Worm (Caenorhabditis elegans) whole organism, late embryonic: ENCODE results near the gene F49F1.4.
A peak's percentile ranks its signal among the peaks of the same experiment; 100 is the strongest.
"Not testable (repeated sequence)": the region's sequence is repeated elsewhere in the genome, so short reads cannot be mapped to it uniquely, and the experiment has no call there.

Experiments used
- C38D4.7 ChIP-seq: fragments of 200-800 bp; sonication (Bioruptor generic); optimal IDR thresholded peaks from 2 replicates; lab custom pipeline; 2018; ENCODE audit warnings: mild to moderate bottlenecking, missing genetic modification characterization, moderate library complexity, missing compliant biosample characterization
- F13H6.1 ChIP-seq: sonication (generic microtip); optimal IDR thresholded peaks from 2 replicates; lab custom pipeline; 2016; ENCODE audit warnings: missing genetic modification characterization, missing compliant biosample characterization
- K02D7.2 ChIP-seq: sonication (generic microtip); optimal IDR thresholded peaks from 2 replicates; lab custom pipeline; 2017; ENCODE audit warnings: mild to moderate bottlenecking, missing genetic modification characterization, missing compliant biosample characterization
- K09A11.1 ChIP-seq: sonication (generic microtip); optimal IDR thresholded peaks from 2 replicates; lab custom pipeline; 2017; ENCODE audit warnings: antibody characterized with exemption, mild to moderate bottlenecking, missing genetic modification characterization, missing compliant biosample characterization; ENCODE audit not compliant: insufficient read depth
- T23F11.4 ChIP-seq: fragments of 200-800 bp; sonication (Bioruptor generic); optimal IDR thresholded peaks from 2 replicates; lab custom pipeline; 2018; ENCODE audit warnings: mild to moderate bottlenecking, missing genetic modification characterization, missing compliant biosample characterization
- Y22D7AL.16 ChIP-seq: sonication (generic microtip); optimal IDR thresholded peaks from 2 replicates; lab custom pipeline; 2016; ENCODE audit warnings: missing genetic modification characterization, missing compliant biosample characterization
- ama-1 ChIP-seq: fragments of 150-350 bp; optimal IDR thresholded peaks from 2 replicates; lab custom pipeline; 2014
- ceh-14 ChIP-seq: sonication (generic microtip); optimal IDR thresholded peaks from 2 replicates; lab custom pipeline; 2016; ENCODE audit warnings: missing genotype, missing genetic modification characterization, missing compliant biosample characterization
- ceh-18 ChIP-seq: sonication (generic microtip); optimal IDR thresholded peaks from 2 replicates; lab custom pipeline; 2016; ENCODE audit warnings: missing genetic modification characterization, missing compliant biosample characterization
- ceh-19 ChIP-seq: fragments of 200-800 bp; sonication (Bioruptor generic); optimal IDR thresholded peaks from 2 replicates; lab custom pipeline; 2018; ENCODE audit warnings: mild to moderate bottlenecking, missing genetic modification characterization, missing compliant biosample characterization
- ceh-24 ChIP-seq: sonication (generic microtip); optimal IDR thresholded peaks from 2 replicates; lab custom pipeline; 2016; ENCODE audit warnings: mild to moderate bottlenecking, missing genetic modification characterization, missing compliant biosample characterization
- ceh-31 ChIP-seq: sonication (generic microtip); optimal IDR thresholded peaks from 2 replicates; lab custom pipeline; 2016; ENCODE audit warnings: missing genetic modification characterization, missing compliant biosample characterization
- ceh-45 ChIP-seq: fragments of 200-800 bp; sonication (Bioruptor generic); IDR thresholded peaks from 2 replicates; pipeline ENCODE4 v1.3.6; 2022; ENCODE audit warnings: missing genetic modification reagents, missing genetic modification characterization, missing compliant biosample characterization
- ceh-48 ChIP-seq: sonication (generic microtip); optimal IDR thresholded peaks from 2 replicates; lab custom pipeline; 2016; ENCODE audit warnings: missing genetic modification characterization, inconsistent platforms, missing compliant biosample characterization
- ceh-9 ChIP-seq: sonication (generic microtip); optimal IDR thresholded peaks from 2 replicates; lab custom pipeline; 2016; ENCODE audit warnings: mild to moderate bottlenecking, missing genetic modification characterization, inconsistent platforms, missing compliant biosample characterization
- che-1 ChIP-seq: sonication (generic microtip); optimal IDR thresholded peaks from 2 replicates; lab custom pipeline; 2016; ENCODE audit warnings: mild to moderate bottlenecking, missing genetic modification characterization, missing compliant biosample characterization
- dve-1 ChIP-seq: sonication (generic microtip); optimal IDR thresholded peaks from 2 replicates; lab custom pipeline; 2017; ENCODE audit warnings: antibody characterized with exemption, mild to moderate bottlenecking, missing genetic modification characterization, missing compliant biosample characterization
- elt-2 ChIP-seq: sonication (generic microtip); optimal IDR thresholded peaks from 2 replicates; lab custom pipeline; 2016; ENCODE audit warnings: missing genetic modification reagents, missing genetic modification characterization, missing compliant biosample characterization
- ets-4 ChIP-seq: sonication (generic microtip); optimal IDR thresholded peaks from 2 replicates; lab custom pipeline; 2016; ENCODE audit warnings: missing genetic modification characterization, missing compliant biosample characterization
- fkh-10 ChIP-seq: fragments of 150-350 bp; optimal IDR thresholded peaks from 2 replicates; lab custom pipeline; 2014; ENCODE audit warnings: missing biosample characterization, missing genetic modification reagents, missing genetic modification characterization
- gmeb-2 ChIP-seq: sonication (generic microtip); optimal IDR thresholded peaks from 2 replicates; lab custom pipeline; 2016; ENCODE audit warnings: missing genetic modification characterization, inconsistent platforms, missing compliant biosample characterization
- hlh-13 ChIP-seq: fragments of 200-800 bp; sonication (Bioruptor generic); optimal IDR thresholded peaks from 2 replicates; lab custom pipeline; 2018; ENCODE audit warnings: mild to moderate bottlenecking, missing genetic modification characterization, missing compliant biosample characterization
- hlh-15 ChIP-seq: sonication (generic microtip); optimal IDR thresholded peaks from 2 replicates; lab custom pipeline; 2016; ENCODE audit warnings: missing genetic modification characterization, missing compliant biosample characterization
- hlh-30 ChIP-seq: sonication (generic microtip); optimal IDR thresholded peaks from 2 replicates; lab custom pipeline; 2017; ENCODE audit warnings: antibody characterized with exemption, missing genetic modification characterization, missing compliant biosample characterization; ENCODE audit not compliant: insufficient read depth
- lin-11 ChIP-seq: fragments of 200-800 bp; sonication (Bioruptor generic); optimal IDR thresholded peaks from 2 replicates; lab custom pipeline; 2018; ENCODE audit warnings: mild to moderate bottlenecking, missing genetic modification characterization, missing compliant biosample characterization
- mec-3 ChIP-seq: sonication (generic microtip); optimal IDR thresholded peaks from 2 replicates; lab custom pipeline; 2016; ENCODE audit warnings: borderline replicate concordance, missing genetic modification characterization, missing compliant biosample characterization
- nhr-232 ChIP-seq: sonication (generic microtip); optimal IDR thresholded peaks from 2 replicates; lab custom pipeline; 2016; ENCODE audit warnings: missing genetic modification characterization, missing compliant biosample characterization
- npax-4 ChIP-seq: sonication (generic microtip); optimal IDR thresholded peaks from 2 replicates; lab custom pipeline; 2016; ENCODE audit warnings: missing genetic modification characterization, missing compliant biosample characterization
- pha-2 ChIP-seq: sonication (generic microtip); optimal IDR thresholded peaks from 2 replicates; lab custom pipeline; 2017; ENCODE audit warnings: mild to moderate bottlenecking, missing genetic modification characterization, missing compliant biosample characterization
- pqm-1 ChIP-seq: sonication (generic microtip); optimal IDR thresholded peaks from 2 replicates; lab custom pipeline; 2016; ENCODE audit warnings: missing genetic modification characterization, missing compliant biosample characterization
- ref-2 ChIP-seq: sonication (generic microtip); optimal IDR thresholded peaks from 2 replicates; lab custom pipeline; 2016; ENCODE audit warnings: missing genetic modification characterization, missing compliant biosample characterization
- sox-4 ChIP-seq: sonication (generic microtip); optimal IDR thresholded peaks from 2 replicates; lab custom pipeline; 2017; ENCODE audit warnings: mild to moderate bottlenecking, missing genetic modification characterization, inconsistent platforms, missing compliant biosample characterization
- unc-3 ChIP-seq, 2 experiments: fragments of 200-800 bp in 1 of 2; sonication (Bioruptor generic) in 1 of 2; sonication (generic microtip) in 1 of 2; conservative IDR thresholded peaks in 1 of 2; optimal IDR thresholded peaks in 1 of 2; 2 replicates each; pipeline versions ENCODE4 v1.3.6 to Lab custom; 2016 to 2022; ENCODE audit warnings: missing compliant biosample characterization in 2 of 2, missing genetic modification characterization in 2 of 2, missing genetic modification reagents in 1 of 2
- unc-42 ChIP-seq: sonication (generic microtip); optimal IDR thresholded peaks from 2 replicates; lab custom pipeline; 2016; ENCODE audit warnings: missing genotype, missing genetic modification characterization, missing compliant biosample characterization
- unc-86 ChIP-seq: sonication (generic microtip); optimal IDR thresholded peaks from 2 replicates; lab custom pipeline; 2016; ENCODE audit warnings: missing genetic modification characterization, missing compliant biosample characterization

Gene F49F1.4

DNA sequence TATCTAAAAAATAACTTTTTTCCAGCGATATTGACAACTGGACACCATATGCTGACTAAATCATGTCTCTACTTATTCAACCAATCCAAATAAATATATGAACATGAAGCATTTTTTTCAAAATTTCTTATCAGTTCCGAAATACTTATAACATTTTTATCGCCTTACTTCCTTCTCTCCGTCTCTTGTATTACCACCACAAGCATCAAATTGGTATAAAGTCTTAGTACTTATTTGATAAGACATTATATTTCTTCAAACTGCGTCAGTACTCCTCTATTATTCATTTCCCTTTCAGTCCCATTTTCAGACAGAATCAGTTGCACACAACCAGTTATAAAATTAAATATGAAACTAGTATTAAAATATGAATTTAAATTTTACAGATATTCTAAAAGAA lies 32.4 kb upstream of the F49F1.4 start:
- TF ChIP-seq ceh-31 (tag; lab: Kevin White, UChicago) (no peak), elt-2 (peak; percentile 47)

DNA sequence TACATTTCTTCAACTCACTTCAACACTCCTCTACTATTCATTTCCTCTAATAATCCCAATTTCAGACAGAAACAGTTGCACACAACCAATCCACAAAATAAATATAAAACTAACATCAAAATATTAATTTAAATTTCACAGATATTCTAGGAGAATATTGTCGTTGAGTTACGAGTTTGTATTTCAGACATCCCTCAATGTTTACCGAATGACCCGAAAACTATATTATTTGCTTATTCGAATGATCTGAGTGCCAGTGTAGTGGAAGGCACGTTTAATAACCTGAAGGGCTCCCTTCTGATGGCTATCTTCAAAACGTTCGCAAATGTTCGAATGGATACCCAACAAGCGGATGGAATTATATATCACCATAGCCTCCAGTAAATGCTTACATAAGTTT lies 29.2 kb upstream of the F49F1.4 start, which contains the start of gene R07C12.3:
Gene R07C12.3 (plus strand): TSS at position 301 of the 400 bp plus-strand sequence.
- TF ChIP-seq ceh-48 (tag; lab: Kevin White, UChicago) (no peak), Y22D7AL.16 (no peak), ceh-31 (tag; lab: Kevin White, UChicago) (no peak), che-1 (tag; lab: Kevin White, UChicago) (no peak), lin-11 (tag; lab: Kevin White, UChicago) (no peak), ets-4 (tag; lab: Kevin White, UChicago) (no peak), ceh-19 (GFP tag; lab: Kevin White, UChicago) (no peak), pqm-1 (tag; lab: Kevin White, UChicago) (no peak), K09A11.1 (tag; lab: Kevin White, UChicago) (no peak), ama-1 (no peak), ceh-18 (tag; lab: Kevin White, UChicago) (no peak), ceh-9 (tag; lab: Kevin White, UChicago) (no peak), npax-4 (tag; lab: Kevin White, UChicago) (no peak), hlh-30 (tag; lab: Kevin White, UChicago) (no peak), ceh-24 (tag; lab: Kevin White, UChicago) (no peak), T23F11.4 (GFP tag; lab: Kevin White, UChicago) (no peak), gmeb-2 (tag; lab: Kevin White, UChicago) (no peak), nhr-232 (tag; lab: Kevin White, UChicago) (no peak), unc-42 (tag; lab: Kevin White, UChicago) (no peak)

DNA sequence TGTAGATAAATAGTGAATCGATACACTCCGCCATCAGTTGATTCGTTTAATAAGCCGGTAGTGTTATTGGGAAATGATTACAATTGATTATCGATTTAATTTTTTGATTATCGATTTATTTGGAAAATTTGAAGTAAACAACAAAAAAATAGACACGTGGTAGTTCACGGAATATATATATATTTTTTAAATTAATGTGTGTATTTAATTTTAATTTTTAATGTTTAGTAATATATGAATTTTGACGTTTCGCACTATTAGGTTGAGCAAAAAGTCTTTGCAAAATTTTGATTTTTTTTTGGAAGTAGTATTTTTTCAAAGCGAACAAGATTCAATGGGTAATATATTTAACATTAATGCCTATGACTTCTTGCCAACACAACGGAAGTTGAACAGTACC lies 27.5 kb upstream of the F49F1.4 start, which contains the start of gene F49F1.12:
Gene F49F1.12 (minus strand): TSS at position 101 of the 400 bp plus-strand sequence.
- TF ChIP-seq pqm-1, ceh-14, ceh-48 (tag; lab: Kevin White, UChicago): not testable (repeated sequence)
- TF ChIP-seq, all 69 proteins: peak for 0; not testable (repeated sequence) for 69

DNA sequence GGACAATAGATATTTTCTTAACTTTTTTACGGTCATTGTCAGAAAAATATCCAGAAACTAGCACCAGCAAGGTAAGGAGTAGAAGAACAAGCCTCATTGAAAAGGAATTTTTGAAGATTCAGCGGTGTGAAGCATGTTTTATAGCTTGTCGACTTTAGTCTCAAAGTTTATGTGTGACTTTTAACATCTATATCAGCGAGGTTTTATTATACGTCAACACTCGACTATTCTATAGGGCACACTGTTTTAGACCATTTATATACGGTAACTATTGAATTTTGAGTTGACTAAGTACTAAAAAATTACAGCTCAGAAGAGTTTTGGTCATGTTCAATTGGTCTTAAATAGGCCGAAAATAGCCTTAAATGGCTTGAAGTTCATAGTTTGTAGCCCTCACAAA lies 25.8 kb upstream of the F49F1.4 start, which contains the start of gene F49F1.11:
Gene F49F1.11 (minus strand): TSS at position 101 of the 400 bp plus-strand sequence.
- TF ChIP-seq ref-2 = no peak
- TF ChIP-seq elt-2 = no peak
- TF ChIP-seq, all 69 proteins: peak for 0

DNA sequence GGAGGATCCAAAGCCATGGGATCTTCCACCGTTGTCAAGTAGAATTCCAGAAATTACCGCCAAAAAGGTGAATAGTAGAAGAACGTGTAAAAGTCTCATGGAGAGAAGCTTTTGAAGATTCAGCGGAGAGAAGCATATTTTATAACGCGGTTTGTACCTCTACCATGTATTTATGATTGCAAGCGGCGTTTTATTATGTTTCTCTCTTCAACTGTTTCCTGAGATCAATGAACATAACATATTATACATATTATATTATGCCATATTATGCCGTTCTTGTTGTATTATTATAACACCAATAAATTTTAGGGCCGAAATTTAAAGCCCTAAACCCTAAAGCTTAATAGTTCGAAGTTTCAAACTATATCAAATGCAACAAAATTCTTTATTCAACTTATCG lies 24.7 kb upstream of the F49F1.4 start, which contains the start of gene F49F1.18:
Gene F49F1.18 (minus strand): TSS at position 101 of the 400 bp plus-strand sequence.
- no peak for TF ChIP-seq hlh-15 (tag; lab: Kevin White, UChicago)
- TF ChIP-seq ceh-9 (tag; lab: Kevin White, UChicago) = no peak
- TF ChIP-seq dve-1 (tag; lab: Kevin White, UChicago) = no peak
- no peak for TF ChIP-seq sox-4 (tag; lab: Kevin White, UChicago)
- no peak for TF ChIP-seq elt-2
- no peak for TF ChIP-seq ceh-24 (tag; lab: Kevin White, UChicago)
- TF ChIP-seq lin-11 (tag; lab: Kevin White, UChicago) = no peak
- TF ChIP-seq mec-3 (tag; lab: Kevin White, UChicago) = no peak
- TF ChIP-seq T23F11.4 (GFP tag; lab: Kevin White, UChicago) = no peak
- TF ChIP-seq C38D4.7 (GFP tag; lab: Kevin White, UChicago) = no peak
- no peak for TF ChIP-seq unc-86 (tag; lab: Kevin White, UChicago)
- TF ChIP-seq ref-2 = no peak
- TF ChIP-seq F13H6.1 = no peak

DNA sequence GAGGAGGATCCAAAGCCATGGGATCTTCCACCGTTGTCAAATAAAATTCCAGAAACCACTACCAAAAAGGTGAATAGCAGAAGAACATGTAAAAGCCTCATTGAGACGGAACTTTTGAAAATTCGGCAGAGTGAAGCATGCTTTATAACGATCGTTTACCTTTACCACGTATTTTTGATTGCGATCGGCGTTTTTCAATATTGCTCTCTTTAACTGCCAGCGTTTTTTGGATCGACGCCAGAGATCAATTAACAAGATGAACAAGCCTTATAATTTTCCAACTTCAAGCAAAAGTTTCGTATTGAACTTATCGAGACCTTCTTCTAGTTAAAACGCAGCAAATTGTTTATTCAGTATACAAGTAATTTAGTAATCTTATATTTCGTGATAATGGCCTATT lies 23.5 kb upstream of the F49F1.4 start, which contains the start of gene F49F1.10:
Gene F49F1.10 (minus strand): TSS at position 101 of the 400 bp plus-strand sequence.
- TF ChIP-seq K02D7.2 (tag; lab: Kevin White, UChicago) = no peak
- no peak for TF ChIP-seq ceh-45 (GFP tag; lab: Robert Waterston, UW)
- no peak for TF ChIP-seq fkh-10 (GFP tag; lab: Kevin White, UChicago)
- TF ChIP-seq pha-2 = no peak
- no peak for TF ChIP-seq unc-3 (GFP tag; conservative IDR thresholded peaks at IDR 0.05; lab: Robert Waterston, UW)
- TF ChIP-seq unc-3 (tag; optimal IDR thresholded peaks at IDR 0.05; lab: Kevin White, UChicago) = no peak
- TF ChIP-seq hlh-13 = no peak
- no peak for TF ChIP-seq che-1 (tag; lab: Kevin White, UChicago)
